Worm (Caenorhabditis elegans) whole organism, L1 larva: ENCODE results near the gene Y41G9A.17.

ENCODE experiments used
- C04F5.9 ChIP-seq: sonication (generic microtip); optimal IDR thresholded peaks from 2 replicates; lab custom pipeline; 2016; ENCODE audit warnings: missing genetic modification characterization, missing compliant biosample characterization
- C34B4.2 ChIP-seq: sonication (generic microtip); optimal IDR thresholded peaks from 2 replicates; lab custom pipeline; 2017; ENCODE audit warnings: mild to moderate bottlenecking, missing genetic modification characterization, missing compliant biosample characterization
- F16B12.6 ChIP-seq: fragments of 150-350 bp; optimal IDR thresholded peaks from 2 replicates; lab custom pipeline; 2014; ENCODE audit warnings: missing biosample characterization, missing genetic modification characterization
- Y116A8C.19 ChIP-seq: sonication (generic microtip); optimal IDR thresholded peaks from 2 replicates; lab custom pipeline; 2016; ENCODE audit warnings: missing compliant biosample characterization, missing genetic modification characterization, borderline replicate concordance
- aly-2 ChIP-seq: fragments of 150-350 bp; optimal IDR thresholded peaks from 2 replicates; lab custom pipeline; 2014; ENCODE audit warnings: missing biosample characterization, missing genetic modification characterization
- ceh-63 ChIP-seq: fragments of 200-800 bp; sonication (Bioruptor generic); optimal IDR thresholded peaks from 2 replicates; lab custom pipeline; 2018; ENCODE audit warnings: mild to moderate bottlenecking, missing genetic modification characterization, missing compliant biosample characterization
- ceh-8 ChIP-seq: fragments of 200-800 bp; sonication (Bioruptor generic); optimal IDR thresholded peaks from 2 replicates; lab custom pipeline; 2018; ENCODE audit warnings: mild to moderate bottlenecking, missing genetic modification characterization, moderate library complexity, missing compliant biosample characterization
- ceh-82 ChIP-seq, 3 experiments: fragments of 150-350 bp in 1 of 3; sonication (generic microtip) in 2 of 3; optimal IDR thresholded peaks; 2 replicates each; lab custom pipeline; 2014 to 2017; ENCODE audit warnings: missing biosample characterization in 3 of 3, missing genetic modification characterization in 3 of 3
- ces-1 ChIP-seq: fragments of 150-350 bp; optimal IDR thresholded peaks from 2 replicates; lab custom pipeline; 2014; ENCODE audit warnings: missing biosample characterization, missing genetic modification reagents, missing genetic modification characterization
- dpl-1 ChIP-seq, 3 experiments: fragments of 150-350 bp in 2 of 3; sonication (generic microtip) in 1 of 3; optimal IDR thresholded peaks; 2 replicates each; lab custom pipeline; 2014 to 2017; ENCODE audit warnings: missing biosample characterization in 3 of 3, missing genetic modification characterization in 3 of 3, missing genetic modification reagents in 3 of 3
- dsc-1 ChIP-seq: sonication (generic microtip); optimal IDR thresholded peaks from 2 replicates; lab custom pipeline; 2016; ENCODE audit warnings: mild to moderate bottlenecking, missing genetic modification characterization, missing compliant biosample characterization
- efl-1 ChIP-seq, 4 experiments: fragments of 150-350 bp; optimal IDR thresholded peaks in 3 of 4; peaks in 1 of 4; 1 replicate in 1 of 4; 2 replicates in 3 of 4; lab custom pipeline; 2014; ENCODE audit warnings: missing biosample characterization in 2 of 4, missing genetic modification characterization in 2 of 4, missing genetic modification reagents in 2 of 4
- egl-13 ChIP-seq: sonication (generic microtip); optimal IDR thresholded peaks from 2 replicates; lab custom pipeline; 2016; ENCODE audit warnings: missing genotype, missing genetic modification reagents, missing genetic modification characterization, missing compliant biosample characterization
- egl-27 ChIP-seq, 2 experiments: fragments of 150-350 bp in 1 of 2; sonication (generic microtip); optimal IDR thresholded peaks; 3 replicates each; lab custom pipeline; 2017 to 2018; ENCODE audit warnings: missing biosample characterization in 2 of 2, missing genetic modification characterization in 2 of 2, missing genetic modification reagents in 2 of 2
- elt-2 ChIP-seq: sonication (generic microtip); optimal IDR thresholded peaks from 2 replicates; lab custom pipeline; 2016; ENCODE audit warnings: missing genetic modification characterization, mild to moderate bottlenecking, inconsistent platforms, missing compliant biosample characterization, missing genetic modification reagents
- ets-5 ChIP-seq: fragments of 200-800 bp; sonication (Bioruptor generic); IDR thresholded peaks from 2 replicates; pipeline ENCODE4 v1.3.6; 2022; ENCODE audit warnings: missing genetic modification characterization, missing compliant biosample characterization
- fkh-10 ChIP-seq: sonication (generic microtip); optimal IDR thresholded peaks from 2 replicates; lab custom pipeline; 2017; ENCODE audit warnings: missing biosample characterization, missing genetic modification reagents, missing genetic modification characterization
- fkh-4 ChIP-seq: sonication (generic microtip); optimal IDR thresholded peaks from 2 replicates; lab custom pipeline; 2016; ENCODE audit warnings: missing compliant biosample characterization, missing genetic modification characterization, borderline replicate concordance
- fos-1 ChIP-seq: fragments of 150-350 bp; optimal IDR thresholded peaks from 2 replicates; lab custom pipeline; 2014; ENCODE audit warnings: missing biosample characterization, missing genetic modification characterization
- hlh-4 ChIP-seq: sonication (generic microtip); optimal IDR thresholded peaks from 2 replicates; lab custom pipeline; 2016; ENCODE audit warnings: mild to moderate bottlenecking, missing genetic modification characterization, missing compliant biosample characterization
- hpl-2 ChIP-seq: fragments of 150-350 bp; optimal IDR thresholded peaks from 2 replicates; lab custom pipeline; 2014; ENCODE audit warnings: missing biosample characterization, missing genetic modification reagents, missing genetic modification characterization
- irx-1 ChIP-seq: sonication (generic microtip); optimal IDR thresholded peaks from 2 replicates; lab custom pipeline; 2016; ENCODE audit warnings: missing genetic modification characterization, missing compliant biosample characterization
- isw-1 ChIP-seq: fragments of 200-800 bp; sonication (Bioruptor generic); IDR thresholded peaks from 2 replicates; pipeline ENCODE4 v1.3.6; 2022; ENCODE audit warnings: missing genetic modification characterization, missing compliant biosample characterization
- jun-1 ChIP-seq: fragments of 150-350 bp; optimal IDR thresholded peaks from 2 replicates; lab custom pipeline; 2014; ENCODE audit warnings: missing biosample characterization, missing genetic modification reagents, missing genetic modification characterization
- lin-14 ChIP-seq: fragments of 200-800 bp; sonication (Bioruptor generic); optimal IDR thresholded peaks from 2 replicates; lab custom pipeline; 2018; ENCODE audit warnings: mild to moderate bottlenecking, missing genetic modification characterization, moderate library complexity, missing compliant biosample characterization
- lin-15B ChIP-seq: fragments of 150-350 bp; sonication (generic microtip); optimal IDR thresholded peaks from 3 replicates; lab custom pipeline; 2014; ENCODE audit warnings: missing biosample characterization, missing genetic modification characterization
- lin-39 ChIP-seq: fragments of 150-350 bp; optimal IDR thresholded peaks from 2 replicates; lab custom pipeline; 2014; ENCODE audit warnings: missing biosample characterization, missing genetic modification reagents, missing genetic modification characterization
- mab-9 ChIP-seq: fragments of 200-800 bp; sonication (Bioruptor generic); IDR thresholded peaks from 2 replicates; pipeline ENCODE4 v1.3.6; 2022; ENCODE audit warnings: missing genetic modification reagents, missing genetic modification characterization, missing compliant biosample characterization
- mdl-1 ChIP-seq, 2 experiments: fragments of 150-350 bp; optimal IDR thresholded peaks; 2 replicates each; lab custom pipeline; 2014 to 2017; ENCODE audit warnings: missing biosample characterization in 2 of 2, missing genetic modification characterization in 2 of 2, inconsistent platforms in 1 of 2
- mef-2 ChIP-seq: fragments of 150-350 bp; optimal IDR thresholded peaks from 2 replicates; lab custom pipeline; 2014; ENCODE audit warnings: missing biosample characterization, missing genetic modification characterization
- nhr-11 ChIP-seq: fragments of 150-350 bp; optimal IDR thresholded peaks from 2 replicates; lab custom pipeline; 2014; ENCODE audit warnings: missing biosample characterization, missing genetic modification characterization
- nhr-12 ChIP-seq: sonication (generic microtip); optimal IDR thresholded peaks from 2 replicates; lab custom pipeline; 2017; ENCODE audit warnings: missing biosample characterization, missing genetic modification characterization
- nhr-19 ChIP-seq: fragments of 200-800 bp; sonication (Bioruptor generic); conservative IDR thresholded peaks from 2 replicates; pipeline ENCODE4 v1.3.6; 2022; ENCODE audit warnings: missing genetic modification characterization, missing compliant biosample characterization
- nhr-28 ChIP-seq: fragments of 150-350 bp; optimal IDR thresholded peaks from 2 replicates; lab custom pipeline; 2014; ENCODE audit warnings: missing biosample characterization, missing genetic modification characterization
- nhr-47 ChIP-seq: sonication (generic microtip); optimal IDR thresholded peaks from 2 replicates; lab custom pipeline; 2016; ENCODE audit warnings: mild to moderate bottlenecking, missing genetic modification characterization, moderate library complexity, missing compliant biosample characterization
- nhr-77 ChIP-seq: fragments of 150-350 bp; optimal IDR thresholded peaks from 2 replicates; lab custom pipeline; 2014; ENCODE audit warnings: missing biosample characterization, missing genetic modification characterization
- nhr-84 ChIP-seq: sonication (generic microtip); optimal IDR thresholded peaks from 2 replicates; lab custom pipeline; 2017; ENCODE audit warnings: missing biosample characterization, missing genetic modification characterization
- nhr-85 ChIP-seq: sonication (generic microtip); peaks from one replicate; lab custom pipeline; 2016; ENCODE audit warnings: missing genetic modification characterization, inconsistent platforms, missing compliant biosample characterization
- pax-3 ChIP-seq: fragments of 200-800 bp; sonication (Bioruptor generic); optimal IDR thresholded peaks from 2 replicates; lab custom pipeline; 2018; ENCODE audit warnings: mild to moderate bottlenecking, missing genetic modification characterization, moderate library complexity, missing compliant biosample characterization
- skn-1 ChIP-seq: fragments of 150-350 bp; optimal IDR thresholded peaks from 2 replicates; lab custom pipeline; 2014; ENCODE audit warnings: missing biosample characterization, missing genetic modification characterization
- snpc-4 ChIP-seq: fragments of 150-350 bp; optimal IDR thresholded peaks from 2 replicates; lab custom pipeline; 2014; ENCODE audit warnings: missing biosample characterization, missing genetic modification characterization
- tbx-2 ChIP-seq: sonication (generic microtip); optimal IDR thresholded peaks from 2 replicates; lab custom pipeline; 2016; ENCODE audit warnings: missing genetic modification characterization, missing compliant biosample characterization
- unc-130 ChIP-seq: fragments of 150-350 bp; optimal IDR thresholded peaks from 2 replicates; lab custom pipeline; 2017; ENCODE audit warnings: missing biosample characterization, missing genetic modification characterization, inconsistent platforms
- unc-86 ChIP-seq: sonication (generic microtip); optimal IDR thresholded peaks from 2 replicates; lab custom pipeline; 2016; ENCODE audit warnings: missing genetic modification characterization, missing compliant biosample characterization
- unc-98 ChIP-seq: fragments of 200-800 bp; sonication (Bioruptor generic); IDR thresholded peaks from 2 replicates; pipeline ENCODE4 v1.3.6; 2022; ENCODE audit warnings: missing genetic modification characterization, missing compliant biosample characterization
- vab-15 ChIP-seq: sonication (generic microtip); optimal IDR thresholded peaks from 2 replicates; lab custom pipeline; 2017; ENCODE audit warnings: missing genotype, mild to moderate bottlenecking, missing genetic modification characterization, missing compliant biosample characterization
- zag-1 ChIP-seq: fragments of 150-350 bp; optimal IDR thresholded peaks from 2 replicates; lab custom pipeline; 2014; ENCODE audit warnings: missing biosample characterization, missing genetic modification characterization
- ztf-11 ChIP-seq, 2 experiments: sonication (generic microtip); optimal IDR thresholded peaks; 2 replicates each; lab custom pipeline; 2016 to 2017; ENCODE audit warnings: missing genetic modification characterization in 2 of 2, missing biosample characterization in 1 of 2, missing compliant biosample characterization in 1 of 2

The Y41G9A.17 gene

DNA sequence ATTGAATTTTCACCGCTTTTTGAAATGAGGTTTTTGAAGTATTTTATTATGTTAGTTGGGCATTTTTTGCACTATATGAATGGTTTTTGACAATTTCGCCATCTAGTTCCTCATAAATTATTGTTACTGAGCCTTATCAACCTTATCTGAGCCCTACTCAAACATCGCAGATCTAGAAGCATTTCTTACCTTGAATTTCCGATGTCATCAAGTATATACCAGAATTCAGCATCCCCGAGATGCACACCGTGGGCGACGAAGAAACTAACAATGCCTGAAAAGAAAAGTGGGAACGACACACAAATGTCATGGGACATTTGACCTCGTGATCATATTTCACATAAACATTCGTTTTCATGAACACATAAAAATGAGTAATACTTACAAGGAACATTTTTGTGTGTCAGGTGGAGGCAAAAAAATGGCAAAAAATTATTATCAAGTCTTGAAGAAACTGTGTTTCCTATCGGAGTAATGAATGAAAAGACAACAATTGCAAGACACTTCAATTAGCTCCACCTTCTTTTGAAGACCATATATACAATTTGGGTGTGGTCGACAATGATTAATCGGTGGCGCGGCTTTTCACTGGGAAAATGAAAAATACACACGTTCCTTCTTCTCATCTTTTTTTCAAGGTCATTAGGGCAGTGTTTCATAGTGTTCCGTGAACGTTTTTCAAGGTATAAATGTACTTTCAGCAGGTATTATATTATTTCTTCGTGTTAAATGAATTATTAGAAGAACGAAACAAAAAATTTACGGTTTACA lies 27.1 kb downstream of the Y41G9A.17 start (continued):
- TF ChIP-seq efl-1 (optimal IDR thresholded peaks at IDR 0.05; lab: Kevin White, UChicago) = no peak
- TF ChIP-seq efl-1 (GFP tag; optimal IDR thresholded peaks at IDR 0.05 in 1 of 2; lab: Kevin White, UChicago) = peak in 1 of 2 experiments; percentile 88
- TF ChIP-seq nhr-19 (GFP tag; lab: Robert Waterston, UW) = no peak

ce11 chrX:2971542-2971988 lies 28.0 kb downstream of the Y41G9A.17 start:
- TF ChIP-seq fkh-10 (GFP tag; lab: Kevin White, UChicago) = peak; percentile 76
- TF ChIP-seq fos-1 = no peak
- no peak for TF ChIP-seq C34B4.2 (tag; lab: Kevin White, UChicago)
- no peak for TF ChIP-seq lin-39 (tag; lab: Kevin White, UChicago)
- TF ChIP-seq fkh-4 (tag; lab: Kevin White, UChicago) = no peak
- TF ChIP-seq nhr-77 (tag; lab: Kevin White, UChicago) = no peak
- peak; percentile 39 for TF ChIP-seq unc-130 (tag; lab: Kevin White, UChicago)
- no peak for TF ChIP-seq unc-98 (GFP tag; lab: Robert Waterston, UW)
- TF ChIP-seq jun-1 (tag; lab: Kevin White, UChicago) = peak; percentile 71
- TF ChIP-seq nhr-47 (tag; lab: Kevin White, UChicago) = peak; percentile 71
- TF ChIP-seq ztf-11 (tag; optimal IDR thresholded peaks at IDR 0.05; lab: Kevin White, UChicago) = no peak
- peak; percentile 10 for TF ChIP-seq skn-1 (tag; lab: Kevin White, UChicago)
- no peak for TF ChIP-seq nhr-28 (tag; lab: Kevin White, UChicago)
- no peak for TF ChIP-seq ces-1 (GFP tag; lab: Kevin White, UChicago)
- no peak; the same call in 1 of the 2 replicates for TF ChIP-seq isw-1
- no peak for TF ChIP-seq aly-2 (tag; lab: Kevin White, UChicago)
- TF ChIP-seq dpl-1 (GFP tag; optimal IDR thresholded peaks at IDR 0.05; lab: Kevin White, UChicago) = peak in 2 of 3 experiments; percentile 31 to 43
- TF ChIP-seq ceh-82 (tag; optimal IDR thresholded peaks at IDR 0.05; lab: Kevin White, UChicago) = peak; percentile 28 to 74 (median 35)
- TF ChIP-seq snpc-4 = peak; percentile 17
- TF ChIP-seq tbx-2 (tag; lab: Kevin White, UChicago) = peak; percentile 49
- TF ChIP-seq unc-86 (tag; lab: Kevin White, UChicago) = peak; percentile 76
- no peak for TF ChIP-seq vab-15 (tag; lab: Kevin White, UChicago)
- peak in 1 of 2 experiments; percentile 95 for TF ChIP-seq mdl-1 (tag; optimal IDR thresholded peaks at IDR 0.05; lab: Kevin White, UChicago)
- peak; percentile 52 for TF ChIP-seq dsc-1 (tag; lab: Kevin White, UChicago)
- TF ChIP-seq ets-5 (GFP tag; lab: Robert Waterston, UW) = no peak
- TF ChIP-seq egl-27 (tag; optimal IDR thresholded peaks at IDR 0.05; lab: Kevin White, UChicago) = no peak
- TF ChIP-seq pax-3 (tag; lab: Kevin White, UChicago) = peak; percentile 44
- TF ChIP-seq zag-1 (tag; lab: Kevin White, UChicago) = no peak
- no peak for TF ChIP-seq lin-15B (tag; lab: Kevin White, UChicago)
- TF ChIP-seq ceh-63 (GFP tag; lab: Kevin White, UChicago) = no peak
- no peak for TF ChIP-seq irx-1 (tag; lab: Kevin White, UChicago)
- TF ChIP-seq elt-2 = peak; percentile 25
- no peak for TF ChIP-seq ceh-8 (GFP tag; lab: Kevin White, UChicago)
- TF ChIP-seq hpl-2 (GFP tag; lab: Kevin White, UChicago) = no peak
- no peak for TF ChIP-seq hlh-4 (tag; lab: Kevin White, UChicago)
- peak; percentile 49 for TF ChIP-seq C04F5.9 (tag; lab: Kevin White, UChicago)
- peak; percentile 71 for TF ChIP-seq nhr-19 (GFP tag; lab: Robert Waterston, UW)
- TF ChIP-seq nhr-85 (tag; lab: Kevin White, UChicago) = peak; percentile 71
- TF ChIP-seq Y116A8C.19 = no peak
- peak; percentile 92 for TF ChIP-seq lin-14 (GFP tag; lab: Kevin White, UChicago)
- no peak for TF ChIP-seq nhr-84 (tag; lab: Kevin White, UChicago)
- TF ChIP-seq F16B12.6 (tag; lab: Kevin White, UChicago) = no peak
- TF ChIP-seq efl-1 (optimal IDR thresholded peaks at IDR 0.05; lab: Kevin White, UChicago) = peak; percentile 7 to 20
- TF ChIP-seq efl-1 (GFP tag; optimal IDR thresholded peaks at IDR 0.05 in 1 of 2; lab: Kevin White, UChicago) = peak in 1 of 2 experiments; percentile 54
- 0 out of 2 replicates have a peak, but pooled peaks have one; percentile 39 for TF ChIP-seq mab-9 (GFP tag; lab: Robert Waterston, UW)
- TF ChIP-seq mef-2 (tag; lab: Kevin White, UChicago) = peak; percentile 21
- peak; percentile 55 for TF ChIP-seq egl-13
- peak; percentile 59 for TF ChIP-seq nhr-11 (tag; lab: Kevin White, UChicago)
- TF ChIP-seq nhr-12 (tag; lab: Kevin White, UChicago) = no peak
